Worm (Caenorhabditis elegans) whole organism, L1 larva: Measurements from ENCODE around the gene brd-1.

Experiments used
- aha-1 ChIP-seq: fragments of 150-350 bp; optimal IDR thresholded peaks from 2 replicates; lab custom pipeline; 2014; ENCODE audit warnings: missing biosample characterization, missing genetic modification characterization
- ama-1 ChIP-seq: fragments of 150-350 bp; optimal IDR thresholded peaks from 2 replicates; lab custom pipeline; 2014
- ceh-8 ChIP-seq: fragments of 200-800 bp; sonication (Bioruptor generic); optimal IDR thresholded peaks from 2 replicates; lab custom pipeline; 2018; ENCODE audit warnings: mild to moderate bottlenecking, missing genetic modification characterization, moderate library complexity, missing compliant biosample characterization
- fkh-8 ChIP-seq: sonication (generic microtip); optimal IDR thresholded peaks from 2 replicates; lab custom pipeline; 2016; ENCODE audit warnings: mild to moderate bottlenecking, missing genetic modification characterization, missing compliant biosample characterization
- lin-14 ChIP-seq: fragments of 200-800 bp; sonication (Bioruptor generic); optimal IDR thresholded peaks from 2 replicates; lab custom pipeline; 2018; ENCODE audit warnings: mild to moderate bottlenecking, missing genetic modification characterization, moderate library complexity, missing compliant biosample characterization
- pqm-1 ChIP-seq: sonication (generic microtip); optimal IDR thresholded peaks from 3 replicates; lab custom pipeline; 2017; ENCODE audit warnings: missing biosample characterization, missing genetic modification characterization
- tlp-1 ChIP-seq: fragments of 150-350 bp; optimal IDR thresholded peaks from 2 replicates; lab custom pipeline; 2014; ENCODE audit warnings: missing biosample characterization, missing genetic modification characterization

brd-1 gene

ce11 chrIII:6837320-6837719 lies 52.0 kb downstream of the brd-1 start:
- no peak for TF ChIP-seq lin-14 (GFP tag; lab: Kevin White, UChicago)
- no peak for TF ChIP-seq tlp-1 (tag; lab: Kevin White, UChicago)
- TF ChIP-seq ama-1 (lab: Kevin White, UChicago) = no peak
- no peak for TF ChIP-seq aha-1 (tag; lab: Kevin White, UChicago)
- TF ChIP-seq fkh-8 = no peak
- no peak for TF ChIP-seq ceh-8 (GFP tag; lab: Kevin White, UChicago)
- TF ChIP-seq pqm-1 = no peak
